Fruit fly (Drosophila melanogaster): ENCODE data around the gene CG1265.
A peak's percentile ranks its signal among the peaks of the same experiment; 100 is the strongest.

CG1265 gene

dm6 chr3L:4228187-4228836 is 26.3 kb upstream of the CG1265 start (continued):
- TF ChIP-seq CG10669 (GFP tag; optimal IDR thresholded peaks at IDR 0.05) (peak; percentile 99), CG8319 (GFP tag; optimal IDR thresholded peaks at IDR 0.05) (peak; percentile 96), CG11902 (GFP tag; optimal IDR thresholded peaks at IDR 0.05) (peak; percentile 97), esn (GFP tag; optimal IDR thresholded peaks at IDR 0.05) (peak; percentile 98), CG1621 (tag; optimal IDR thresholded peaks at IDR 0.05) (peak; percentile 98), Blimp-1 (GFP tag; optimal IDR thresholded peaks at IDR 0.05) (peak; percentile 89), eg (GFP tag; IDR thresholded peaks at IDR 0.05) (peak; percentile 99), Hr4 (GFP tag; optimal IDR thresholded peaks at IDR 0.05) (peak; percentile 99), fd85E (GFP tag; optimal IDR thresholded peaks at IDR 0.05) (peak; percentile 80), salr (GFP tag; optimal IDR thresholded peaks at IDR 0.05) (peak; percentile 96 to 98), CG3032 (tag; optimal IDR thresholded peaks at IDR 0.05) (peak; percentile 99), Sox102F (GFP tag; optimal IDR thresholded peaks at IDR 0.05) (peak; percentile 95), Ets21C (GFP tag; optimal IDR thresholded peaks at IDR 0.05) (peak; percentile 91), CG32006 (GFP tag; optimal IDR thresholded peaks at IDR 0.05) (peak; percentile 99)

- TF ChIP-seq Sox102F (GFP tag; optimal IDR thresholded peaks at IDR 0.05) (no peak), CG10631 (GFP tag; optimal IDR thresholded peaks at IDR 0.05) (peak; percentile 1), Eip78C (GFP tag) (peak; percentile 65), Lpt (GFP tag; optimal IDR thresholded peaks at IDR 0.05) (no peak), eg (GFP tag; IDR thresholded peaks at IDR 0.05) (no peak), Hr4 (GFP tag; optimal IDR thresholded peaks at IDR 0.05) (no peak), CG8632 (GFP tag; optimal IDR thresholded peaks at IDR 0.05) (no peak), Eip93F (GFP tag; optimal IDR thresholded peaks at IDR 0.05) (no peak), Gug (GFP tag; IDR thresholded peaks at IDR 0.05) (no peak), cyc (GFP tag; optimal IDR thresholded peaks at IDR 0.05) (no peak), CG4318 (GFP tag; optimal IDR thresholded peaks at IDR 0.05) (no peak), CG34406 (GFP tag; optimal IDR thresholded peaks at IDR 0.05) (no peak), CG6792 (GFP tag; optimal IDR thresholded peaks at IDR 0.05) (no peak), lz (GFP tag; optimal IDR thresholded peaks at IDR 0.05) (no peak), acj6 (GFP tag; optimal IDR thresholded peaks at IDR 0.05) (no peak)
Measured at dm6 chr3L:4229365-4229967, 25.1 kb upstream of the CG1265 start.

dm6 chr3L:4230357-4230901 is 24.1 kb upstream of the CG1265 start:
- TF ChIP-seq CG9139 (GFP tag; optimal IDR thresholded peaks at IDR 0.05), result peak; percentile 87
- TF ChIP-seq fkh (GFP tag; optimal IDR thresholded peaks at IDR 0.05), result peak; percentile 36
- TF ChIP-seq CG34406 (GFP tag; optimal IDR thresholded peaks at IDR 0.05), result peak; percentile 81
- peak; percentile 73 for TF ChIP-seq CG11294 (GFP tag; IDR thresholded peaks at IDR 0.05)
- TF ChIP-seq Eip75B (GFP tag; optimal IDR thresholded peaks at IDR 0.05), result peak; percentile 93
- TF ChIP-seq Smox (GFP tag; optimal IDR thresholded peaks at IDR 0.05), result peak; percentile 33
- TF ChIP-seq Blimp-1 (GFP tag; optimal IDR thresholded peaks at IDR 0.05), result no peak
- TF ChIP-seq CG10669 (GFP tag; optimal IDR thresholded peaks at IDR 0.05), result peak; percentile 93
- TF ChIP-seq CG1621 (tag; optimal IDR thresholded peaks at IDR 0.05), result peak; percentile 88
- peak; percentile 64 for TF ChIP-seq Hr39 (GFP tag; optimal IDR thresholded peaks at IDR 0.05)
- TF ChIP-seq pdm3 (GFP tag; optimal IDR thresholded peaks at IDR 0.05), result peak; percentile 93
- peak; percentile 88 for TF ChIP-seq CG7368 (GFP tag; optimal IDR thresholded peaks at IDR 0.05)
- peak; percentile 97 for TF ChIP-seq CG32006 (GFP tag; optimal IDR thresholded peaks at IDR 0.05)
- peak; percentile 92 for TF ChIP-seq Lpt (GFP tag; optimal IDR thresholded peaks at IDR 0.05)
- no peak for TF ChIP-seq CG6854 (GFP tag; optimal IDR thresholded peaks at IDR 0.05)
- TF ChIP-seq Eip78C (GFP tag), result peak; percentile 97
- TF ChIP-seq eg (GFP tag; IDR thresholded peaks at IDR 0.05), result peak; percentile 90
- peak; percentile 91 for TF ChIP-seq CG10631 (GFP tag; optimal IDR thresholded peaks at IDR 0.05)
- peak; percentile 39 for TF ChIP-seq Sox102F (GFP tag; optimal IDR thresholded peaks at IDR 0.05)
- TF ChIP-seq dac (GFP tag; optimal IDR thresholded peaks at IDR 0.05), result peak; percentile 92
- TF ChIP-seq CG3919 (GFP tag; optimal IDR thresholded peaks at IDR 0.05), result peak; percentile 93
- TF ChIP-seq Hr4 (GFP tag; optimal IDR thresholded peaks at IDR 0.05), result peak; percentile 97
- TF ChIP-seq CG16779 (tag; optimal IDR thresholded peaks at IDR 0.05), result peak; percentile 86
- peak; percentile 52 for TF ChIP-seq CG31627 (GFP tag; optimal IDR thresholded peaks at IDR 0.05)
- peak; percentile 89 for TF ChIP-seq dsx (GFP tag; optimal IDR thresholded peaks at IDR 0.05; ENCODE audit: poor library complexity, severe bottlenecking)
- TF ChIP-seq lz (GFP tag; optimal IDR thresholded peaks at IDR 0.05), result peak; percentile 54
- TF ChIP-seq CG3032 (tag; optimal IDR thresholded peaks at IDR 0.05), result peak; percentile 94
- peak; percentile 90 for TF ChIP-seq acj6 (GFP tag; optimal IDR thresholded peaks at IDR 0.05)
- no peak for TF ChIP-seq Eip93F (GFP tag; optimal IDR thresholded peaks at IDR 0.05)
- TF ChIP-seq CG8119 (GFP tag; IDR thresholded peaks at IDR 0.05), result peak; percentile 96
- peak; percentile 83 for TF ChIP-seq CG6792 (GFP tag; optimal IDR thresholded peaks at IDR 0.05)
- TF ChIP-seq svp (GFP tag), result peak; percentile 75
- peak; percentile 89 for TF ChIP-seq net (GFP tag; optimal IDR thresholded peaks at IDR 0.05)

Data from whole organism, prepupa.